Fruit fly (Drosophila melanogaster): ENCODE measurements around the gene MSAmiP.

dm6 chr3R:16847245-16847644 is 48.8 kb downstream of the MSAmiP start:
- no peak for TF ChIP-seq Ets98B (GFP tag; IDR thresholded peaks at IDR 0.05)
- TF ChIP-seq CG8301 (tag; optimal IDR thresholded peaks at IDR 0.05), result no peak
- TF ChIP-seq CG14655 (GFP tag; optimal IDR thresholded peaks at IDR 0.05), result no peak
- TF ChIP-seq CG4496 (GFP tag; IDR thresholded peaks at IDR 0.05), result 0 out of 3 replicates have a peak, but pooled peaks have one; percentile 20
- TF ChIP-seq fd96Ca (GFP tag; IDR thresholded peaks at IDR 0.05), result peak; percentile 42; the same call in 1 of the 3 replicates
- TF ChIP-seq CG17806 (tag; optimal IDR thresholded peaks at IDR 0.05), result no peak
- no peak for TF ChIP-seq gl (tag; optimal IDR thresholded peaks at IDR 0.05)
- TF ChIP-seq CG34367 (tag; optimal IDR thresholded peaks at IDR 0.05), result no peak
- no peak for TF ChIP-seq D1 (tag; optimal IDR thresholded peaks at IDR 0.05)
- peak; percentile 23 for TF ChIP-seq CG13204 (GFP tag; optimal IDR thresholded peaks at IDR 0.05)
